Worm (Caenorhabditis elegans) whole organism, L2 larva: ENCODE measurements around the gene fbxb-72.

Experiments used
- C34F6.9 ChIP-seq: fragments of 150-350 bp; optimal IDR thresholded peaks from 2 replicates; lab custom pipeline; 2014; ENCODE audit warnings: missing biosample characterization, missing genetic modification characterization
- F13H6.1 ChIP-seq: sonication (generic microtip); optimal IDR thresholded peaks from 2 replicates; lab custom pipeline; 2016; ENCODE audit warnings: missing genetic modification characterization, missing compliant biosample characterization
- R02D3.7 ChIP-seq: fragments of 150-350 bp; optimal IDR thresholded peaks from 2 replicates; lab custom pipeline; 2014; ENCODE audit warnings: missing biosample characterization, missing genetic modification characterization
- Y55F3AM.14 ChIP-seq: fragments of 200-800 bp; sonication (Bioruptor generic); optimal IDR thresholded peaks from 2 replicates; lab custom pipeline; 2018; ENCODE audit warnings: mild to moderate bottlenecking, missing genetic modification characterization, missing compliant biosample characterization
- ZK546.5 ChIP-seq: sonication (generic microtip); optimal IDR thresholded peaks from 2 replicates; lab custom pipeline; 2017; ENCODE audit warnings: missing biosample characterization, missing genetic modification characterization
- alr-1 ChIP-seq: fragments of 150-350 bp; optimal IDR thresholded peaks from 2 replicates; lab custom pipeline; 2014; ENCODE audit warnings: missing biosample characterization, missing genetic modification characterization
- aly-2 ChIP-seq: fragments of 150-350 bp; optimal IDR thresholded peaks from 2 replicates; lab custom pipeline; 2014; ENCODE audit warnings: missing biosample characterization, missing genetic modification characterization
- ama-1 ChIP-seq: fragments of 150-350 bp; optimal IDR thresholded peaks from 2 replicates; lab custom pipeline; 2018; ENCODE audit warnings: inconsistent platforms
- blmp-1 ChIP-seq: sonication (generic microtip); optimal IDR thresholded peaks from 2 replicates; lab custom pipeline; 2017; ENCODE audit warnings: missing genetic modification characterization, mild to moderate bottlenecking, missing compliant biosample characterization, antibody characterized with exemption, moderate library complexity; ENCODE audit not compliant: insufficient read depth
- ceh-82 ChIP-seq: fragments of 150-350 bp; optimal IDR thresholded peaks from 2 replicates; lab custom pipeline; 2014; ENCODE audit warnings: missing biosample characterization, missing genetic modification characterization
- crh-2 ChIP-seq: sonication (generic microtip); optimal IDR thresholded peaks from 2 replicates; lab custom pipeline; 2017; ENCODE audit warnings: missing biosample characterization, missing genetic modification characterization
- dmd-4 ChIP-seq: sonication (generic microtip); optimal IDR thresholded peaks from 2 replicates; lab custom pipeline; 2017; ENCODE audit warnings: missing biosample characterization, missing genetic modification characterization
- egl-27 ChIP-seq: sonication (generic microtip); optimal IDR thresholded peaks from 3 replicates; lab custom pipeline; 2017; ENCODE audit warnings: missing biosample characterization, missing genetic modification reagents, missing genetic modification characterization
- elt-3 ChIP-seq: sonication (generic microtip); optimal IDR thresholded peaks from 2 replicates; lab custom pipeline; 2017; ENCODE audit warnings: missing biosample characterization, missing genetic modification characterization
- fos-1 ChIP-seq: fragments of 150-350 bp; optimal IDR thresholded peaks from 2 replicates; lab custom pipeline; 2014; ENCODE audit warnings: missing biosample characterization, missing genetic modification characterization
- lin-11 ChIP-seq: fragments of 150-350 bp; sonication (generic microtip); optimal IDR thresholded peaks from 2 replicates; lab custom pipeline; 2014; ENCODE audit warnings: missing biosample characterization, missing genetic modification characterization, inconsistent platforms, mixed read lengths
- lin-13 ChIP-seq: fragments of 150-350 bp; optimal IDR thresholded peaks from 2 replicates; lab custom pipeline; 2014; ENCODE audit warnings: missing biosample characterization, missing genetic modification reagents, missing genetic modification characterization
- lin-39 ChIP-seq: fragments of 150-350 bp; optimal IDR thresholded peaks from 2 replicates; lab custom pipeline; 2014; ENCODE audit warnings: missing biosample characterization, missing genetic modification reagents, missing genetic modification characterization
- lsy-2 ChIP-seq, 2 experiments: fragments of 150-350 bp in 1 of 2; sonication (generic microtip) in 1 of 2; optimal IDR thresholded peaks; 2 replicates each; lab custom pipeline; 2014 to 2017; ENCODE audit warnings: missing biosample characterization in 2 of 2, missing genetic modification characterization in 2 of 2
- mab-5 ChIP-seq: fragments of 150-350 bp; optimal IDR thresholded peaks from 2 replicates; lab custom pipeline; 2014; ENCODE audit warnings: missing biosample characterization, missing genetic modification characterization
- mbf-1 ChIP-seq: sonication (generic microtip); optimal IDR thresholded peaks from 2 replicates; lab custom pipeline; 2017; ENCODE audit warnings: missing biosample characterization, missing genetic modification characterization
- mdl-1 ChIP-seq, 2 experiments: fragments of 150-350 bp in 1 of 2; sonication (generic microtip) in 1 of 2; optimal IDR thresholded peaks; 2 replicates each; lab custom pipeline; 2017; ENCODE audit warnings: missing biosample characterization in 2 of 2, missing genetic modification characterization in 2 of 2
- nhr-10 ChIP-seq: sonication (generic microtip); optimal IDR thresholded peaks from 2 replicates; lab custom pipeline; 2017; ENCODE audit warnings: missing biosample characterization, missing genetic modification characterization
- nhr-11 ChIP-seq: fragments of 150-350 bp; optimal IDR thresholded peaks from 2 replicates; lab custom pipeline; 2014; ENCODE audit warnings: missing biosample characterization, missing genetic modification characterization
- nhr-129 ChIP-seq: fragments of 150-350 bp; optimal IDR thresholded peaks from 2 replicates; lab custom pipeline; 2014; ENCODE audit warnings: missing biosample characterization, missing genetic modification characterization
- nhr-21 ChIP-seq: fragments of 150-350 bp; optimal IDR thresholded peaks from 2 replicates; lab custom pipeline; 2014; ENCODE audit warnings: missing biosample characterization, missing genetic modification characterization
- nhr-237 ChIP-seq: fragments of 150-350 bp; optimal IDR thresholded peaks from 2 replicates; lab custom pipeline; 2014; ENCODE audit warnings: missing biosample characterization, missing genetic modification characterization
- nhr-25 ChIP-seq: fragments of 150-350 bp; sonication (generic microtip); optimal IDR thresholded peaks from 3 replicates; lab custom pipeline; 2014; ENCODE audit warnings: missing biosample characterization, missing genetic modification characterization
- nhr-6 ChIP-seq: fragments of 150-350 bp; optimal IDR thresholded peaks from 2 replicates; lab custom pipeline; 2014; ENCODE audit warnings: missing biosample characterization, missing genetic modification characterization
- nhr-77 ChIP-seq: fragments of 150-350 bp; optimal IDR thresholded peaks from 2 replicates; lab custom pipeline; 2014; ENCODE audit warnings: missing biosample characterization, missing genetic modification characterization
- peb-1 ChIP-seq: fragments of 150-350 bp; optimal IDR thresholded peaks from 2 replicates; lab custom pipeline; 2014; ENCODE audit warnings: missing biosample characterization, missing genetic modification characterization
- sem-4 ChIP-seq: fragments of 150-350 bp; optimal IDR thresholded peaks from 2 replicates; lab custom pipeline; 2014; ENCODE audit warnings: missing biosample characterization, missing genetic modification reagents, missing genetic modification characterization
- skn-1 ChIP-seq: sonication (generic microtip); optimal IDR thresholded peaks from 2 replicates; lab custom pipeline; 2017; ENCODE audit warnings: missing biosample characterization, missing genetic modification characterization
- sma-3 ChIP-seq: sonication (generic microtip); optimal IDR thresholded peaks from 2 replicates; lab custom pipeline; 2016; ENCODE audit warnings: missing genetic modification reagents, missing genetic modification characterization, missing compliant biosample characterization
- sma-9 ChIP-seq, 2 experiments: fragments of 150-350 bp in 1 of 2; sonication (generic microtip) in 1 of 2; optimal IDR thresholded peaks; 2 replicates each; lab custom pipeline; 2014 to 2016; ENCODE audit warnings: missing genetic modification characterization in 2 of 2, mild to moderate bottlenecking in 1 of 2, missing biosample characterization in 1 of 2, missing compliant biosample characterization in 1 of 2, missing genetic modification reagents in 1 of 2, moderate library complexity in 1 of 2
- snpc-4 ChIP-seq: fragments of 150-350 bp; optimal IDR thresholded peaks from 2 replicates; lab custom pipeline; 2014; ENCODE audit warnings: missing biosample characterization, missing genetic modification characterization
- unc-39 ChIP-seq: fragments of 150-350 bp; optimal IDR thresholded peaks from 2 replicates; lab custom pipeline; 2014; ENCODE audit warnings: missing biosample characterization, missing genetic modification characterization
- unc-55 ChIP-seq: fragments of 150-350 bp; sonication (generic microtip); optimal IDR thresholded peaks from 3 replicates; lab custom pipeline; 2014; ENCODE audit warnings: missing biosample characterization, missing genetic modification reagents, missing genetic modification characterization
- unc-62 ChIP-seq: fragments of 150-350 bp; optimal IDR thresholded peaks from 2 replicates; lab custom pipeline; 2014; ENCODE audit warnings: missing biosample characterization, missing genetic modification reagents, missing genetic modification characterization
- ztf-1 ChIP-seq: fragments of 200-800 bp; sonication (Bioruptor generic); conservative IDR thresholded peaks from 2 replicates; pipeline ENCODE4 v1.3.6; 2022; ENCODE audit warnings: missing genetic modification characterization, missing compliant biosample characterization
- ztf-4 ChIP-seq: fragments of 150-350 bp; optimal IDR thresholded peaks from 2 replicates; lab custom pipeline; 2014; ENCODE audit warnings: missing biosample characterization, missing genetic modification characterization

The fbxb-72 gene

DNA sequence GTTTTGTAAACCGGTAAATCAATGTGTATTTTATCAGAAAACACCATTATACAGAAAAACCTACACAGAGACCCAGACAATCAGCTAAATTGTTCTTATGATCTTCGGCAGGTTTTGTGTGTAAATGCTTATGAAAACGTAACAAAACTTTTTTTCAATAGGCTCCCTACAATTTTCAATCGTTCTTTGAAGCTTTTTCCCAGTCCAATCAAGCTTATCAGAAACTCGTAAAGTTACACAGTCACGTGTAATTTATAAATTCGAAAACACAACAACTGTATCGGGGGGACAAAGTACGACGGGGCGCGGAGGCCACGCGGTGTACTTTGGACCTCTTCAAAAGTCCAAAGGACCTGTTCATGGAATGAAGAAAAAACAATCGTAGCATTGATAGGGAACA, 6.5 kb upstream of the fbxb-72 start:
- TF ChIP-seq fos-1 (tag; lab: Kevin White, UChicago) (peak; percentile 20), nhr-25 (tag; lab: Kevin White, UChicago) (peak; percentile 67), ama-1 (lab: Kevin White, UChicago) (peak; percentile 63), blmp-1 (peak; percentile 41), sma-3 (GFP tag; lab: Kevin White, UChicago) (peak; percentile 73), sma-9 (GFP tag; optimal IDR thresholded peaks at IDR 0.05; lab: Kevin White, UChicago) (peak; percentile 81), sma-9 (tag; optimal IDR thresholded peaks at IDR 0.05; lab: Kevin White, UChicago) (no peak), aly-2 (no peak), nhr-129 (tag; lab: Kevin White, UChicago) (peak; percentile 82), mbf-1 (no peak), unc-62 (no peak), lsy-2 (tag; optimal IDR thresholded peaks at IDR 0.05; lab: Kevin White, UChicago) (peak in 1 of 2 experiments; percentile 62), C34F6.9 (tag; lab: Kevin White, UChicago) (peak; percentile 30), F13H6.1 (tag; lab: Kevin White, UChicago) (peak; percentile 52), snpc-4 (tag; lab: Kevin White, UChicago) (no peak), crh-2 (tag; lab: Kevin White, UChicago) (peak; percentile 82), nhr-21 (tag; lab: Kevin White, UChicago) (peak; percentile 88), mdl-1 (tag; optimal IDR thresholded peaks at IDR 0.05; lab: Kevin White, UChicago) (peak in 1 of 2 experiments; percentile 60), Y55F3AM.14 (GFP tag; lab: Kevin White, UChicago) (peak; percentile 92), unc-55 (no peak)

DNA sequence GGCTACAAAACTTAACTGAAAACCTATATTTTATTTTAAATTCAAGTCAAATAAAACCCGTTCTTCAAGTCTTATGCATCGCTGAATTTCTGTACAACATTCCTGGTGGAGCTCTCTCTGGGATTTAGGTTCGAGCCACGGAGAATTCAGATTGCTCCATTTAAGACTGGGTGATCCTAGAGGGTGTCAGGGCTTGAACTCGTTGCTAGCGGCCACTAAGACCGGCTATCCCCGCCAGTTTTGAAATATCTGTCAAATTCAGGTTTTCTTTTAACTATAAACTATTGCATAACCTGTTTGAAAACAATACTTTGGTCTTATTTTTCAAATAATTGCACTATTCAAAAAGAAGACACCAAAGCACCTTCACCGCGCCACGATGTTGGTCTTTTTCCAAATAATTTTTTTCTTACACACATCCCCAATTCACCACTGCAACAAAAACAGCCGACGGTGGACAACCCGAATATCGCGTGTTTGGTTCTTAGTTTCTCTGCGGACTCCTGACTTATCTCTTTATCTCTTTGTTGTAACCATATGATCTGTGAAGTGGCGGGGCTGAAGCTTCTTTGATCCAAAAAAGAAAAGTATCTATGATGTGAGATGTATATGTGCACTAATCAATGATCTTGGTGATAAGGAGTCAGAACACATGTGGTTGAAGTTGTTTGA, 5.2 kb upstream of the fbxb-72 start:
- peak in 1 of 2 experiments; percentile 61 for TF ChIP-seq lsy-2 (tag; optimal IDR thresholded peaks at IDR 0.05; lab: Kevin White, UChicago)
- TF ChIP-seq elt-3 (tag; lab: Kevin White, UChicago), result no peak
- peak; percentile 79 for TF ChIP-seq Y55F3AM.14 (GFP tag; lab: Kevin White, UChicago)
- peak; percentile 3 for TF ChIP-seq sma-3 (GFP tag; lab: Kevin White, UChicago)
- TF ChIP-seq nhr-10 (tag; lab: Kevin White, UChicago), result no peak
- no peak for TF ChIP-seq nhr-11 (tag; lab: Kevin White, UChicago)
- no peak for TF ChIP-seq mbf-1
- TF ChIP-seq sem-4 (tag; lab: Kevin White, UChicago), result peak; percentile 21
- TF ChIP-seq ztf-1, result no peak
- peak; percentile 42 for TF ChIP-seq lin-13 (GFP tag; lab: Kevin White, UChicago)
- TF ChIP-seq ZK546.5, result no peak
- TF ChIP-seq ama-1 (lab: Kevin White, UChicago), result peak; percentile 74
- peak; percentile 76 for TF ChIP-seq F13H6.1 (tag; lab: Kevin White, UChicago)
- TF ChIP-seq R02D3.7, result no peak
- TF ChIP-seq skn-1 (tag; lab: Kevin White, UChicago), result no peak
- no peak for TF ChIP-seq dmd-4 (tag; lab: Kevin White, UChicago)
- peak; percentile 61 for TF ChIP-seq ztf-4 (tag; lab: Kevin White, UChicago)
- peak; percentile 88 for TF ChIP-seq sma-9 (GFP tag; optimal IDR thresholded peaks at IDR 0.05; lab: Kevin White, UChicago)
- TF ChIP-seq sma-9 (tag; optimal IDR thresholded peaks at IDR 0.05; lab: Kevin White, UChicago), result no peak
- TF ChIP-seq alr-1 (tag; lab: Kevin White, UChicago), result no peak
- peak; percentile 49 for TF ChIP-seq nhr-6 (tag; lab: Kevin White, UChicago)
- TF ChIP-seq mab-5, result peak; percentile 56
- TF ChIP-seq C34F6.9 (tag; lab: Kevin White, UChicago), result peak; percentile 10
- peak in 1 of 2 experiments; percentile 4 for TF ChIP-seq mdl-1 (tag; optimal IDR thresholded peaks at IDR 0.05; lab: Kevin White, UChicago)
- no peak for TF ChIP-seq ceh-82 (tag; lab: Kevin White, UChicago)
- TF ChIP-seq nhr-21 (tag; lab: Kevin White, UChicago), result peak; percentile 82
- peak; percentile 89 for TF ChIP-seq nhr-129 (tag; lab: Kevin White, UChicago)
- peak; percentile 65 for TF ChIP-seq crh-2 (tag; lab: Kevin White, UChicago)

DNA sequence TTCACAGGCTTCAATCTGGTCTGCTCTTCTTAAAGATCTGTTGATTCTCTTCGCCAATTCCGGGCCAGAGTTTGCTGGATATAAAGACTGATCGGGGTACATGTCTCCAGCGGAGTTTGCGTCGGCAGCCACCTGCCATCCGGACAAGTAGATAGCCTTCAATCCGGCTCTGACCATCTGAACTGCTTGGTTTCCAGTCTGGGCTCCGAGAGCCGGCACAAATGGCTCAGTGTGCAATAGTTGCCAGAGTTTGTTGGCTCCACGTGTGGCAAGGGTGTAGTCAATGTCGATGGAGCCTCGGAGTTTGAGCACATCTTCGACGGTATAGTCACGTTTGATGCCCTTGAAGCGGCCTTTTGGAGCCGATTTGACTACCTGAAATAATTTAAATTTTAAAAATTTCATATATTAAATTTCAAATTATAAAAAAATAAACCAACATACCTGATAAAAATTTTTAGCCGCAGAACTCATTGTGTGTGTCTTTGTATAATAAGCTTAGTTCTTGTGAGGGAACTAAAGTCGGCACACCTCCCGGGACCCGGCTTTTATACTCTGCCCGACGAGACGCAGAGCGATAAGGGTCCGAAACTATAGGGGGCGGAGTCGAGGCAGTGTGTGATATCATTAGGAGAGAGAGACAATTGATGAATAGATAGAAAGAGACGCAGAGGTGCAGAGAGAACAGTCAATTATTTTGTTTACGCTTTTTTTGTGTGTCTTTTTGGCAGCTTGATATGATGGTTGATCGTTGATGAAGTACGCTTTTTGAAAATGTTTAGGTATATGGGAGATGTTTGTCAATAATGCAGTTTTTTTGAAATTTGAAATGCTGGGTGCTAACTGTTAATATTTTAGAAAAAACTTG, 4.0 kb upstream of the fbxb-72 start, which contains the start of the genes icl-1 and srh-2:
Gene icl-1 (minus strand): TSS at position 521 of the 868 bp plus-strand sequence.
Gene srh-2 (plus strand): TSS at position 818 of the 868 bp plus-strand sequence.
- peak; percentile 42 for TF ChIP-seq lin-11 (tag; lab: Kevin White, UChicago)
- TF ChIP-seq alr-1 (tag; lab: Kevin White, UChicago), result no peak
- TF ChIP-seq nhr-77 (tag; lab: Kevin White, UChicago), result no peak
- TF ChIP-seq R02D3.7, result no peak
- TF ChIP-seq blmp-1, result peak; percentile 22
- TF ChIP-seq unc-39 (tag; lab: Kevin White, UChicago), result no peak
- no peak for TF ChIP-seq lin-39 (tag; lab: Kevin White, UChicago)
- peak; percentile 78 for TF ChIP-seq nhr-129 (tag; lab: Kevin White, UChicago)
- TF ChIP-seq aly-2, result no peak
- TF ChIP-seq fos-1 (tag; lab: Kevin White, UChicago), result peak; percentile 22
- TF ChIP-seq mbf-1, result no peak
- peak; percentile 83 for TF ChIP-seq F13H6.1 (tag; lab: Kevin White, UChicago)
- peak; percentile 66 for TF ChIP-seq sma-3 (GFP tag; lab: Kevin White, UChicago)
- TF ChIP-seq peb-1 (tag; lab: Kevin White, UChicago), result no peak
- peak; percentile 19 for TF ChIP-seq nhr-10 (tag; lab: Kevin White, UChicago)
- peak; percentile 10 for TF ChIP-seq nhr-6 (tag; lab: Kevin White, UChicago)
- no peak for TF ChIP-seq snpc-4 (tag; lab: Kevin White, UChicago)
- TF ChIP-seq skn-1 (tag; lab: Kevin White, UChicago), result no peak
- peak; percentile 10 for TF ChIP-seq sem-4 (tag; lab: Kevin White, UChicago)
- peak; percentile 68 for TF ChIP-seq crh-2 (tag; lab: Kevin White, UChicago)
- no peak for TF ChIP-seq nhr-237 (tag; lab: Kevin White, UChicago)
- peak; percentile 12 for TF ChIP-seq nhr-25 (tag; lab: Kevin White, UChicago)
- peak in 1 of 2 experiments; percentile 21 for TF ChIP-seq mdl-1 (tag; optimal IDR thresholded peaks at IDR 0.05; lab: Kevin White, UChicago)
- no peak for TF ChIP-seq C34F6.9 (tag; lab: Kevin White, UChicago)
- no peak for TF ChIP-seq egl-27 (tag; lab: Kevin White, UChicago)
- peak; percentile 84 for TF ChIP-seq sma-9 (GFP tag; optimal IDR thresholded peaks at IDR 0.05; lab: Kevin White, UChicago)
- TF ChIP-seq sma-9 (tag; optimal IDR thresholded peaks at IDR 0.05; lab: Kevin White, UChicago), result no peak
